Fruit fly (Drosophila melanogaster): ENCODE results near the gene CG1440.

- no peak for TF ChIP-seq EcR (GFP tag; optimal IDR thresholded peaks at IDR 0.05)
- TF ChIP-seq Pif1A (GFP tag; optimal IDR thresholded peaks at IDR 0.05): no peak
- TF ChIP-seq CG17806 (tag; optimal IDR thresholded peaks at IDR 0.05): no peak
- TF ChIP-seq CG8159 (tag; optimal IDR thresholded peaks at IDR 0.05): no peak
These were observed 15.3 kb downstream of the CG1440 start for dm6 chrX:8452163-8452562.

All from whole organism, pupa.